Fruit fly (Drosophila melanogaster) whole organism, embryonic: ENCODE results near the gene Pfas.

Source experiments
- Ada2b ChIP-seq: fragments of 200-800 bp; sonication (Bioruptor generic); IDR thresholded peaks from 2 replicates; pipeline ENCODE4 v1.3.6; 2022; ENCODE audit warnings: missing biosample characterization, missing genetic modification characterization
- Adf1 ChIP-seq: fragments of 200-800 bp; sonication (Bioruptor generic); IDR thresholded peaks from 2 replicates; pipeline ENCODE4 v1.3.6; 2022; ENCODE audit warnings: missing biosample characterization, missing genetic modification characterization
- Bgb ChIP-seq: fragments of 200-800 bp; sonication (Bioruptor generic); IDR thresholded peaks from 2 replicates; pipeline ENCODE4 v1.3.6; 2022; ENCODE audit warnings: missing biosample characterization, missing genetic modification characterization; ENCODE audit not compliant: partially characterized antibody
- Blimp-1 ChIP-seq: fragments of 200-800 bp; sonication (Bioruptor generic); optimal IDR thresholded peaks from 3 replicates; lab custom pipeline; 2018; ENCODE audit warnings: missing biosample characterization, missing genetic modification characterization, mild to moderate bottlenecking, moderate library complexity, missing genetic modification reagents
- CG12104 ChIP-seq: fragments of 200-800 bp; sonication (Bioruptor generic); optimal IDR thresholded peaks from 3 replicates; lab custom pipeline; 2016; ENCODE audit warnings: missing biosample characterization, missing genetic modification characterization
- CG13424 ChIP-seq: fragments of 200-800 bp; sonication (Bioruptor generic); optimal IDR thresholded peaks from 2 replicates; lab custom pipeline; 2019; ENCODE audit warnings: missing biosample characterization, mild to moderate bottlenecking, missing genetic modification characterization, moderate library complexity
- CG13894 ChIP-seq: fragments of 200-800 bp; sonication (Bioruptor generic); optimal IDR thresholded peaks from 3 replicates; lab custom pipeline; 2018; ENCODE audit warnings: missing biosample characterization, mild to moderate bottlenecking, missing genetic modification characterization, moderate library complexity
- CG15514 ChIP-seq: fragments of 200-800 bp; sonication (Bioruptor generic); optimal IDR thresholded peaks from 3 replicates; lab custom pipeline; 2017; ENCODE audit warnings: missing biosample characterization, missing genetic modification characterization, mild to moderate bottlenecking, moderate library complexity, missing genetic modification reagents
- CG16779 ChIP-seq: fragments of 200-800 bp; sonication (Bioruptor generic); IDR thresholded peaks from 2 replicates; pipeline ENCODE4 v1.3.6; 2022; ENCODE audit warnings: missing biosample characterization, missing genetic modification characterization
- CG17361 ChIP-seq: fragments of 200-800 bp; sonication (Bioruptor generic); IDR thresholded peaks from 3 replicates; pipeline ENCODE4 v1.3.6; 2022; ENCODE audit warnings: missing biosample characterization, missing genetic modification characterization
- CG18599 ChIP-seq: fragments of 200-800 bp; sonication (Bioruptor generic); optimal IDR thresholded peaks from 3 replicates; lab custom pipeline; 2017; ENCODE audit warnings: missing biosample characterization, missing genetic modification characterization, mild to moderate bottlenecking, moderate library complexity, missing genetic modification reagents
- CG32767 ChIP-seq: fragments of 200-800 bp; sonication (Bioruptor generic); IDR thresholded peaks from 2 replicates; pipeline ENCODE4 v1.3.6; 2022; ENCODE audit warnings: missing biosample characterization, missing genetic modification characterization
- CG4360 ChIP-seq: fragments of 200-800 bp; sonication (Bioruptor generic); IDR thresholded peaks from 2 replicates; pipeline ENCODE4 v1.3.6; 2022; ENCODE audit warnings: missing biosample characterization, missing genetic modification characterization
- Deaf1 ChIP-seq: fragments of 200-800 bp; optimal IDR thresholded peaks from 3 replicates; lab custom pipeline; 2019; ENCODE audit warnings: missing biosample characterization, mild to moderate bottlenecking, missing genetic modification characterization, moderate library complexity
- Dref ChIP-seq: fragments of 200-800 bp; sonication (Bioruptor generic); IDR thresholded peaks from 2 replicates; pipeline ENCODE4 v1.3.6; 2022; ENCODE audit warnings: missing biosample characterization, missing genetic modification characterization
- Ets65A ChIP-seq: fragments of 200-800 bp; sonication (Bioruptor generic); peaks from one replicate; lab custom pipeline; 2016; ENCODE audit warnings: missing biosample characterization, missing genetic modification characterization
- Hr51 ChIP-seq, 2 experiments: fragments of 200-800 bp; sonication (Bioruptor generic); optimal IDR thresholded peaks; 2 replicates in 1 of 2; 3 replicates in 1 of 2; lab custom pipeline; 2016 to 2018; ENCODE audit warnings: missing biosample characterization in 2 of 2, missing genetic modification characterization in 2 of 2, mild to moderate bottlenecking in 1 of 2, moderate library complexity in 1 of 2
- Med ChIP-seq: fragments of 200-800 bp; sonication (Bioruptor generic); peaks from one replicate; lab custom pipeline; 2016; ENCODE audit warnings: missing biosample characterization, missing genetic modification characterization, mild to moderate bottlenecking, inconsistent platforms, moderate library complexity
- Myb ChIP-seq: fragments of 200-800 bp; sonication (Bioruptor generic); optimal IDR thresholded peaks from 2 replicates; lab custom pipeline; 2016; ENCODE audit warnings: missing biosample characterization, missing genetic modification characterization
- Pdp1 ChIP-seq, 2 experiments: fragments of 200-800 bp; sonication (Bioruptor generic); optimal IDR thresholded peaks; 3 replicates each; lab custom pipeline; 2016; ENCODE audit warnings: missing biosample characterization in 2 of 2, missing genetic modification characterization in 2 of 2, mild to moderate bottlenecking in 1 of 2, moderate library complexity in 1 of 2
- Trl ChIP-seq, 3 experiments: fragments of >200 bp in 2 of 3; fragments of 200-800 bp in 1 of 3; sonication (Bioruptor generic) in 1 of 3; optimal IDR thresholded peaks; 2 replicates in 1 of 3; 3 replicates in 2 of 3; lab custom pipeline; 2016 to 2017; ENCODE audit warnings: missing biosample characterization in 1 of 3, missing genetic modification characterization in 1 of 3
- Vsx1 ChIP-seq: fragments of 200-800 bp; sonication (Bioruptor generic); optimal IDR thresholded peaks from 2 replicates; lab custom pipeline; 2017; ENCODE audit warnings: missing biosample characterization, mild to moderate bottlenecking, missing genetic modification characterization, missing genetic modification reagents
- ase ChIP-seq: fragments of 200-800 bp; sonication (Bioruptor generic); IDR thresholded peaks from 3 replicates; pipeline ENCODE4 v1.3.6; 2022; ENCODE audit warnings: missing biosample characterization, missing genetic modification characterization
- cg ChIP-seq: fragments of 200-800 bp; sonication (Bioruptor generic); optimal IDR thresholded peaks from 3 replicates; lab custom pipeline; 2019; ENCODE audit warnings: missing biosample characterization, mild to moderate bottlenecking, missing genetic modification characterization, moderate library complexity
- cwo ChIP-seq: fragments of 200-800 bp; sonication (Bioruptor generic); optimal IDR thresholded peaks from 3 replicates; lab custom pipeline; 2017; ENCODE audit warnings: missing biosample characterization, missing genetic modification characterization, mild to moderate bottlenecking, moderate library complexity, missing genetic modification reagents
- dmrt11E ChIP-seq: fragments of 200-800 bp; sonication (Bioruptor generic); optimal IDR thresholded peaks from 3 replicates; lab custom pipeline; 2018; ENCODE audit warnings: missing biosample characterization, mild to moderate bottlenecking, missing genetic modification characterization, moderate library complexity
- grau ChIP-seq: fragments of 200-800 bp; optimal IDR thresholded peaks from 3 replicates; lab custom pipeline; 2019; ENCODE audit warnings: missing biosample characterization, mild to moderate bottlenecking, missing genetic modification characterization, moderate library complexity
- hkb ChIP-seq, 2 experiments: fragments of 200-800 bp in 1 of 2; fragments of >200 bp in 1 of 2; sonication (Bioruptor generic) in 1 of 2; IDR thresholded peaks in 1 of 2; optimal IDR thresholded peaks in 1 of 2; 2 replicates each; pipeline versions ENCODE4 v1.3.6 to Lab custom; 2017 to 2022; ENCODE audit warnings: missing biosample characterization in 1 of 2, missing genetic modification characterization in 1 of 2
- inv ChIP-seq: fragments of 200-800 bp; sonication (Bioruptor generic); IDR thresholded peaks from 2 replicates; pipeline ENCODE4 v1.3.6; 2022; ENCODE audit warnings: missing biosample characterization, missing genetic modification characterization; ENCODE audit not compliant: partially characterized antibody
- kah ChIP-seq: fragments of 200-800 bp; sonication (Bioruptor generic); optimal IDR thresholded peaks from 2 replicates; lab custom pipeline; 2018; ENCODE audit warnings: missing biosample characterization, mild to moderate bottlenecking, missing genetic modification characterization
- ken ChIP-seq: fragments of 200-800 bp; sonication (Bioruptor generic); IDR thresholded peaks from 3 replicates; pipeline ENCODE4 v1.3.6; 2022; ENCODE audit warnings: missing biosample characterization, missing genetic modification characterization
- knrl ChIP-seq: fragments of 200-800 bp; sonication (Bioruptor generic); IDR thresholded peaks from 3 replicates; pipeline ENCODE4 v1.3.6; 2022; ENCODE audit warnings: missing biosample characterization, missing genetic modification characterization; ENCODE audit not compliant: partially characterized antibody
- lab ChIP-seq: fragments of 200-800 bp; sonication (Bioruptor generic); optimal IDR thresholded peaks from 3 replicates; lab custom pipeline; 2017; ENCODE audit warnings: missing biosample characterization, missing genetic modification characterization, mild to moderate bottlenecking, moderate library complexity, missing genetic modification reagents
- nom ChIP-seq: fragments of 200-800 bp; sonication (Bioruptor generic); optimal IDR thresholded peaks from 2 replicates; lab custom pipeline; 2017; ENCODE audit warnings: missing biosample characterization, missing genetic modification characterization, mild to moderate bottlenecking, moderate library complexity, missing genetic modification reagents
- row ChIP-seq: fragments of 200-800 bp; sonication (Bioruptor generic); IDR thresholded peaks from 3 replicates; pipeline ENCODE4 v1.3.6; 2022; ENCODE audit warnings: missing biosample characterization, missing genetic modification characterization
- scrt ChIP-seq: fragments of 200-800 bp; sonication (Bioruptor generic); optimal IDR thresholded peaks from 2 replicates; lab custom pipeline; 2018; ENCODE audit warnings: missing biosample characterization, mild to moderate bottlenecking, missing genetic modification characterization, moderate library complexity
- seq ChIP-seq: fragments of 200-800 bp; sonication (Bioruptor generic); IDR thresholded peaks from 2 replicates; pipeline ENCODE4 v1.3.6; 2022; ENCODE audit warnings: missing biosample characterization, missing genetic modification characterization
- slbo ChIP-seq: fragments of 200-800 bp; sonication (Bioruptor generic); IDR thresholded peaks from 2 replicates; pipeline ENCODE4 v1.3.6; 2022; ENCODE audit warnings: missing biosample characterization, missing genetic modification characterization
- sug ChIP-seq: fragments of 200-800 bp; optimal IDR thresholded peaks from 2 replicates; lab custom pipeline; 2019; ENCODE audit warnings: missing biosample characterization, mild to moderate bottlenecking, missing genetic modification characterization, moderate library complexity
- ttk ChIP-seq: fragments of 200-800 bp; sonication (Bioruptor generic); IDR thresholded peaks from 2 replicates; pipeline ENCODE4 v2.1.2; 2022; ENCODE audit warnings: missing biosample characterization, missing genetic modification characterization
- unpg ChIP-seq: fragments of 200-800 bp; sonication (Bioruptor generic); optimal IDR thresholded peaks from 3 replicates; lab custom pipeline; 2018; ENCODE audit warnings: missing biosample characterization, mild to moderate bottlenecking, missing genetic modification characterization, moderate library complexity
- wek ChIP-seq: fragments of 200-800 bp; sonication (Bioruptor generic); optimal IDR thresholded peaks from 3 replicates; lab custom pipeline; 2018; ENCODE audit warnings: missing biosample characterization, mild to moderate bottlenecking, missing genetic modification characterization, moderate library complexity

Gene Pfas

DNA sequence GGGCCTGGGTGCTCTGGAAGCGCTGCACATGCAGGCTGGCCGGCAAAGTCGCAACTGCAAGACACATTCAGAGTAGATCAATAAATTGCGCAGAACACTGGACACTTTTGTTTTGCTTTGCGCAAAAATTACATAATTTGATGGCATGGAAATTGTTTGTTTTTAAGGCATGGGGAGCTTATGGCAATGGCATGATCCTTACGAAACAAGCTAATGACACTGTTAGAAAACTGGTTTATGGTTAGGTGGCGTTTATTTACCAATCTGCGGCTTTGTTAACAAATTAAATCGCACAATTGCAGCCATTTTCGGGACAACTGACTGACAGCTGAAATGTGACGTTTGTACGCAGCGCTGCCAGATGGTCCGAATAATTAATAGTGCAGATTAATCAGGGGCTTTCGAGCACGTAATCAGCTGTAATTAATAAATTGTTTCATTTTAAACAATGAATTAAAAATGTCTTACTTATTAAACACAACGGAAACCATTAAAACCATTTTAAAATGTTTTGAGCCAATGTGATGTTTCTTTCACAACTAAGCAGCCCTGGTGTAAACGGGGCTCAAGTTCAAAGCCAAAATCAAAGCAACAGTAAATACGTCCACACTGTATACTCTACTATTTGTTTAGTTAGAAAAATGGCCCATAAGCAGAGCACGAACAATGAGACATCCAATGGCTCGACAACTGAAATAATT lies 16.7 kb upstream of the Pfas start, which contains the start of the genes ND-51 and CG13994 (continued):
- TF ChIP-seq Vsx1 (GFP tag; lab: Kevin White, UChicago), result no peak
- peak; percentile 81 for TF ChIP-seq ken (GFP tag; lab: Robert Waterston, UW)
- peak; percentile 71 for TF ChIP-seq CG12104 (GFP tag; lab: Kevin White, UChicago)
- TF ChIP-seq Ets65A, result peak; percentile 99
- 0 out of 2 replicates have a peak, but pooled peaks have one; percentile 45 for TF ChIP-seq CG4360
- peak; percentile 41 for TF ChIP-seq Dref (GFP tag; lab: Robert Waterston, UW)

DNA sequence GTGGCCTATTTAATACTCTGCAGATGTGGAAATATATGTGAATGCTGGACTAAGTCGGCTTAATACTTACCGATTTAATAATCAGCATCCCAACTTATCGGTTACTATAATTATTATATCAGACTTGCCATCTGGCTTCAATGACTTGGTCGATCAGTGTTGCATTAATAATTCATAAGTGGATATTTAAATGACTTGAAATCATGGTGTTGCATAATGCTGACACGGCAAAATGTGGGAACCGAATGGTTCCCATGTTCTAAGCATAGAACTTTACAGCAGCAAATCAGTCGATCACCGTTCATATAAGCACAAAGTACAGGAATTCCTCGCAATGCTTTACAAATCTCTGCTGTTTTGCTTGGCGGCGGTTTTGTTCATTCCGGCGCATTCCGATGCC lies 14.4 kb upstream of the Pfas start, which contains the start of gene CG34180:
Gene CG34180 (plus strand): TSS at position 301 of the 400 bp plus-strand sequence.
- TF ChIP-seq wek (GFP tag; lab: Kevin White, UChicago) (no peak), Pdp1 (GFP tag; optimal IDR thresholded peaks at IDR 0.05; lab: Kevin White, UChicago) (peak in 1 of 2 experiments; percentile 17)

DNA sequence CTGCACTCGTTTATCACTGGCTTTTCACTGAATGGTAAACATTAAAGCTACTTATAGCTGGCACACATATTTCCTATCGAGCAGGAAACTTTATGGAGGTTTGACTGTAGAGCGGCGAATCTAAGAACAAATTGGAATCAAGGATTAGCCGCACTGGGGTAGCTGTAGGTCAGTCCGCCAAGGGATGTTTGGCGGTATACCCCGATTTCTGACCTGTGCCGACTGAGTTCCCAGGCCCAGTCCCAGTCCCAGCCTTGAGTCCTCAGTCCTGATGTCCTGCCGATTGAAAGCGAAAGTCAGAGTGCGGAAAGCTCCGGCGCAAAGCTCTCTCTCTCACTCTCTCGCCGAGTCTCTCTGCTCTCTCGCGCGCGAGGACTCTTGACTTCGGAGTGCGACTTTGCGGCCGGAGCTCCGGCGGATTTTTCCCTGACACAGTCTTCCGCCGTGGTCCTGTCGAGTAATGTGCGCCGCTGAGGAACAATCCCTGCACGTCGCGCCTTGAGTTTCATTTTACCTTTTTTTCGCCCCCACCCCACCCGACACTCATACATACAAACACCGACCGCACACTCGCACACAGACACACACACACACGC lies 8.1 kb upstream of the Pfas start, which contains the start of gene CG13995:
Gene CG13995 (plus strand): TSS at position 429 of the 596 bp plus-strand sequence.
- TF ChIP-seq seq (GFP tag; lab: Robert Waterston, UW), result peak; percentile 31; the same call in 1 of the 2 replicates
- peak; percentile 22 for TF ChIP-seq lab
- no peak for TF ChIP-seq CG13424
- TF ChIP-seq CG15514, result peak; percentile 18
- no peak for TF ChIP-seq kah (GFP tag; lab: Kevin White, UChicago)
- TF ChIP-seq Bgb, result peak; percentile 27; the same call in 1 of the 2 replicates
- TF ChIP-seq Ada2b (GFP tag; lab: Robert Waterston, UW), result no peak
- peak; percentile 58 for TF ChIP-seq Med (GFP tag; lab: Kevin White, UChicago)
- no peak for TF ChIP-seq scrt (GFP tag; lab: Kevin White, UChicago)
- 0 out of 2 replicates have a peak, but pooled peaks have one; percentile 24 for TF ChIP-seq ttk (GFP tag; lab: Robert Waterston, UW)
- TF ChIP-seq slbo (GFP tag; lab: Robert Waterston, UW), result no peak
- no peak for TF ChIP-seq sug (tag; lab: Kevin White, UChicago)
- peak; percentile 12; the same call in 1 of the 3 replicates for TF ChIP-seq row (GFP tag; lab: Robert Waterston, UW)
- TF ChIP-seq cg (GFP tag; lab: Kevin White, UChicago), result peak; percentile 57
- no peak for TF ChIP-seq unpg
- no peak for TF ChIP-seq Myb (GFP tag; lab: Kevin White, UChicago)
- 0 out of 2 replicates have a peak, but pooled peaks have one; percentile 26 for TF ChIP-seq CG32767
- TF ChIP-seq hkb (optimal IDR thresholded peaks at IDR 0.05; lab: Kevin White, UChicago), result no peak
- TF ChIP-seq hkb (GFP tag; IDR thresholded peaks at IDR 0.05; lab: Robert Waterston, UW), result peak; percentile 19; the same call in 1 of the 2 replicates
- TF ChIP-seq Blimp-1, result peak; percentile 28
- TF ChIP-seq CG18599, result peak; percentile 7
- TF ChIP-seq CG17361 (GFP tag; lab: Robert Waterston, UW), result no peak
- TF ChIP-seq CG16779, result peak; percentile 74
- TF ChIP-seq grau (tag; lab: Kevin White, UChicago), result peak; percentile 60
- no peak for TF ChIP-seq cwo
- peak in 1 of 2 experiments; percentile 71 for TF ChIP-seq Trl (optimal IDR thresholded peaks at IDR 0.05; lab: Kevin White, UChicago)
- no peak for TF ChIP-seq Trl (GFP tag; optimal IDR thresholded peaks at IDR 0.05; lab: Kevin White, UChicago)
- peak in 1 of 2 experiments; percentile 75 for TF ChIP-seq Hr51 (GFP tag; optimal IDR thresholded peaks at IDR 0.05; lab: Kevin White, UChicago)
- TF ChIP-seq inv (GFP tag; lab: Robert Waterston, UW), result 0 out of 2 replicates have a peak, but pooled peaks have one; percentile 10
- TF ChIP-seq dmrt11E (tag; lab: Kevin White, UChicago), result no peak
- peak; percentile 14; the same call in 1 of the 2 replicates for TF ChIP-seq Adf1 (GFP tag; lab: Robert Waterston, UW)
- TF ChIP-seq knrl, result no peak
- TF ChIP-seq nom (GFP tag; lab: Kevin White, UChicago), result peak; percentile 54
- TF ChIP-seq Deaf1, result peak; percentile 89
- 0 out of 3 replicates have a peak, but pooled peaks have one; percentile 36 for TF ChIP-seq ase (GFP tag; lab: Robert Waterston, UW)
- peak; percentile 100 for TF ChIP-seq CG13894 (tag; lab: Kevin White, UChicago)
- TF ChIP-seq, all 482 proteins: peak for 22
